Fruit fly (Drosophila melanogaster) Kc167 (cell line): ENCODE data around the gene inaE.

Experiments used
- Myc ChIP-seq: fragments of >200 bp; optimal IDR thresholded peaks from 2 replicates; lab custom pipeline; 2017; ENCODE audit warnings: missing external identifiers
- h ChIP-seq: fragments of >200 bp; optimal IDR thresholded peaks from 3 replicates; lab custom pipeline; 2018; ENCODE audit warnings: missing external identifiers
- insv ChIP-seq: fragments of >200 bp; optimal IDR thresholded peaks from 3 replicates; lab custom pipeline; 2018; ENCODE audit warnings: missing external identifiers
- psq ChIP-seq: fragments of >200 bp; optimal IDR thresholded peaks from 2 replicates; lab custom pipeline; 2017; ENCODE audit warnings: missing external identifiers

- TF ChIP-seq insv (lab: Kevin White, UChicago) (no peak), Myc (lab: Kevin White, UChicago) (no peak), psq (no peak), h (lab: Kevin White, UChicago) (no peak)
Observed at dm6 chrX:13735322-13736173, 48.0 kb upstream of the inaE start.
